Fruit fly (Drosophila melanogaster) whole organism, adult: ENCODE data around the gene ND-39.
A peak's percentile ranks its signal among the peaks of the same experiment; 100 is the strongest.

ENCODE experiments used
- CG11617 ChIP-seq: fragments of 200-800 bp; sonication (Bioruptor generic); optimal IDR thresholded peaks from 2 replicates; lab custom pipeline; 2017; ENCODE audit warnings: mild to moderate bottlenecking, missing biosample characterization, missing genetic modification reagents, missing genetic modification characterization
- CG12768 ChIP-seq: fragments of 200-800 bp; sonication (Bioruptor generic); optimal IDR thresholded peaks from 2 replicates; lab custom pipeline; 2017; ENCODE audit warnings: missing biosample characterization, missing genetic modification characterization, mild to moderate bottlenecking, moderate library complexity, missing genetic modification reagents
- CG14711 ChIP-seq: fragments of 200-800 bp; sonication (Bioruptor generic); optimal IDR thresholded peaks from 2 replicates; lab custom pipeline; 2018; ENCODE audit warnings: missing biosample characterization, mild to moderate bottlenecking, missing genetic modification characterization, moderate library complexity
- CG1620 ChIP-seq: fragments of 200-800 bp; sonication (Bioruptor generic); optimal IDR thresholded peaks from 2 replicates; lab custom pipeline; 2016; ENCODE audit warnings: missing biosample characterization, missing genetic modification characterization
- CG33017 ChIP-seq: fragments of 200-800 bp; sonication (Bioruptor generic); optimal IDR thresholded peaks from 2 replicates; lab custom pipeline; 2018; ENCODE audit warnings: missing biosample characterization, mild to moderate bottlenecking, missing genetic modification characterization, moderate library complexity
- CG7101 ChIP-seq: fragments of 200-800 bp; sonication (Bioruptor generic); optimal IDR thresholded peaks from 2 replicates; lab custom pipeline; 2018; ENCODE audit warnings: missing biosample characterization, mild to moderate bottlenecking, missing genetic modification characterization, moderate library complexity
- Hr96 ChIP-seq: fragments of 200-800 bp; sonication (Bioruptor generic); optimal IDR thresholded peaks from 2 replicates; lab custom pipeline; 2016; ENCODE audit warnings: missing biosample characterization, missing genetic modification characterization
- Mnt ChIP-seq: fragments of 200-800 bp; sonication (Bioruptor generic); optimal IDR thresholded peaks from 2 replicates; lab custom pipeline; 2016; ENCODE audit warnings: missing biosample characterization, mild to moderate bottlenecking, missing genetic modification characterization
- bab1 ChIP-seq: fragments of 200-800 bp; sonication (Bioruptor generic); optimal IDR thresholded peaks from 3 replicates; lab custom pipeline; 2019; ENCODE audit warnings: missing biosample characterization, mild to moderate bottlenecking, missing genetic modification characterization, moderate library complexity
- kay ChIP-seq: fragments of 200-800 bp; sonication (Bioruptor generic); peaks from one replicate; lab custom pipeline; 2016; ENCODE audit warnings: missing biosample characterization, missing genetic modification characterization, borderline replicate concordance
- ovo ChIP-seq: fragments of 200-800 bp; sonication (Bioruptor generic); optimal IDR thresholded peaks from 2 replicates; lab custom pipeline; 2016; ENCODE audit warnings: missing biosample characterization, missing genetic modification characterization
- tj ChIP-seq: fragments of 200-800 bp; sonication (Bioruptor generic); optimal IDR thresholded peaks from 3 replicates; lab custom pipeline; 2017; ENCODE audit warnings: missing biosample characterization, mild to moderate bottlenecking, missing genetic modification characterization, moderate library complexity

dm6 chr3L:20540975-20541951, 49.4 kb downstream of the ND-39 start:
- TF ChIP-seq Mnt (GFP tag; lab: Kevin White, UChicago) (no peak), kay (GFP tag; lab: Kevin White, UChicago) (no peak), CG33017 (tag; lab: Kevin White, UChicago) (no peak), ovo (GFP tag; lab: Kevin White, UChicago) (no peak), CG11617 (GFP tag; lab: Kevin White, UChicago) (no peak), CG14711 (no peak), CG12768 (GFP tag; lab: Kevin White, UChicago) (no peak), tj (GFP tag; lab: Kevin White, UChicago) (no peak), bab1 (GFP tag; lab: Kevin White, UChicago) (peak; percentile 4), Hr96 (GFP tag; lab: Kevin White, UChicago) (no peak), CG1620 (GFP tag; lab: Kevin White, UChicago) (no peak), CG7101 (tag; lab: Kevin White, UChicago) (no peak)
